Fruit fly (Drosophila melanogaster): ENCODE results near the gene mthl7.
A peak's percentile ranks its signal among the peaks of the same experiment; 100 is the strongest.

mthl7 gene

DNA sequence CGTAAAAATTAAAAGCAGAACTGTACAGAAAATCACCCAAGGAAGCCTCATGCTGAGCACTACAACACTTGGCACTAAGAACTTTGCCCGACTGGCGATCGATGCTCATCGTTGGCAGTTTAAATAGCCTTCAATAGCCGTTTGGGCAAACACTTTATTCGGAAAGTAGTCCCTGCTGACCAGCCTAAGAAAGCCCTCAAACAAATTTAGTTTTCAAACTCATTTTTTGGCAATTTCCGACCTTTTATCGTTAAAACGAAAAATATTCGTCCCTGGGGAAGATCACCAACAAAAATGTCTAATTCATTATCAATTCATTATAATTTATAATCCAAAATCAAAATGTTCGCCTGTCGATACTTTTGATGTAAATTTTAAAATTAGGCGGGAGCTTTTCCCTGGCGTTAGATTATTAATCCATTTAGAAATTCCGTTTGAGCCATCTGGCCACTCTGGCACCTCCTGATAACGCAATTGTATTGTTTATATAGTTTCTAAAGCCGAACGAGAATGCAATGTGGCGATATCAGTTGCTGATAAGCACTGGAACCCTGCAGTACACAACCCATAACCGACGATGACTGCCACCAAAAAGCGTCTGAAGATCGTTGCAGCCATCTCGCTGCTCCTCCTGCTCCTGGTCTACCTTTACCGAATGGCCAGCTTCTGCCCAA lies at the start of gene mthl7, which contains the start of gene Uxs:
Gene mthl7, minus strand, starts transcription at position 51 of the 674 bp plus-strand sequence.
Gene Uxs, plus strand, starts transcription at position 460 of the 674 bp plus-strand sequence.
- TF ChIP-seq CG17801 (GFP tag; optimal IDR thresholded peaks at IDR 0.05; ENCODE audit: partially characterized antibody): no peak

dm6 chr3L:8228924-8229323 lies 48.6 kb upstream of the mthl7 start, which contains the start of gene eIF4E3:
Gene eIF4E3, plus strand, starts transcription at chr3L:8229224.
- no peak for TF ChIP-seq CG17801 (GFP tag; optimal IDR thresholded peaks at IDR 0.05; ENCODE audit: partially characterized antibody)

DNA sequence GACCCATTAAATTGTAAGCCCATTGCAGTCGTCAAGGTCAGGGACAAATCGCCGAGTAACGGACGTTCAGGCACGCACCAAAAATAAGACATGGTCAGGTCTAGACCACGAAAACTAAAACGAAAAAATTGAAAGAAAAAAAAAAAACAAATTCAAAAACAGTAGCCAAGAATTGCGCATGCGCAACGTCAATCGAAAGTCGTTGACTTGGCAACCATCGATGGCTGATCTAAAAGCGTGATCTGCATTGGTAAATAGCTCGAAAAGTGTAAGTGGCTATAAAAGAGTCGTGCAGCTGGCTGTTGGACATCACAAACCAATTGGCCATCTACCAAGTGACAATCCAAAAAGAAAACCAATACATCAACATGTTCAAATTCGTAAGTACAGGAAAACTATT lies 41.5 kb upstream of the mthl7 start, which contains the start of gene CG13678:
Gene CG13678, plus strand, starts transcription at position 307 of the 400 bp plus-strand sequence.
- TF ChIP-seq CG17801 (GFP tag; optimal IDR thresholded peaks at IDR 0.05; ENCODE audit: partially characterized antibody): no peak

dm6 chr3L:8219687-8220086 lies 39.4 kb upstream of the mthl7 start:
- no peak for TF ChIP-seq CG17801 (GFP tag; optimal IDR thresholded peaks at IDR 0.05; ENCODE audit: partially characterized antibody)

- TF ChIP-seq CG17801 (GFP tag; optimal IDR thresholded peaks at IDR 0.05; ENCODE audit: partially characterized antibody): no peak
These were observed 38.6 kb upstream of the mthl7 start, which contains the start of gene CG13674 for dm6 chr3L:8218883-8219282. Gene CG13674, minus strand, starts transcription at chr3L:8218983.

dm6 chr3L:8214980-8215379 lies 34.7 kb upstream of the mthl7 start, which contains the start of gene CG8012:
Gene CG8012, plus strand, starts transcription at chr3L:8215280.
- TF ChIP-seq CG17801 (GFP tag; optimal IDR thresholded peaks at IDR 0.05; ENCODE audit: partially characterized antibody): no peak

DNA sequence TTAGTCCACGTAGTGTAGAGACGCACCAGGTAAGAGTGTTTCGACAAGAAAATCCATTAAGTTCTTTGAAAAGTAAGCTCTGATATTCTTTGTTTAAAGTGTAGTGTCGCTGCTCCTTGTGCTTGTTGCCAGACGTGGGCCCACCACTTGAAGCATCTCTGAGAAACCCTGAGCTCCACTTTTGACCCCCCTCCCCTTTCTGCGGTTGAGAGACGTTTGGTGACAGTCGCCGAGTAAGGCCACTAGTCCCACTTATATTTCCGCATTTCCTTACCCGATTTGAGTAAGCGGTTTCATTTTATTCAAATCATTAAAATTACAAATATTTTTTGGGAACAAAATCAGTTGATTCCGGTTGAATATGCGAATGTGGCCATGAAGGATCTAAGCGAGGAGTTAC lies 31.3 kb upstream of the mthl7 start, which contains the start of gene CG8006:
Gene CG8006, plus strand, starts transcription at position 301 of the 400 bp plus-strand sequence.
- no peak for TF ChIP-seq CG17801 (GFP tag; optimal IDR thresholded peaks at IDR 0.05; ENCODE audit: partially characterized antibody)

DNA sequence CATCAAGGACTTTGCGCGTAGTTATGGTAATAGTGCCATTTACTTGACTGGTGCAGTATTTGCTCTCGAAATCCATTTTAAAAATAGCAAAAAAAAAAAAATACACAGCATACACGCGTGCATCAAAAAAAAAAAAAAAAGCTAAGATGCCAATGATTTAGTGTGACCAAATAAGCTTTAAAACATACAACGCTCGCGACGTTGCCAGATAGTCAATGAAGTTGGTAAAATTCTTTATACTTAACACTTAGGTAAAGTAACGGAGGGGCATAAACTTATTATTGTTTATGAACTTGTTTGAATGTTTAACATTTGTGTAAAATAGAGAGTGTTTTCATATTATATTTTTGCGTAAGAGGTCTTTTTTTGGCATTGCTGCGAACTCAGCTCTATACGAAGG lies 30.3 kb upstream of the mthl7 start, which contains the start of gene tut:
Gene tut, minus strand, starts transcription at position 148 of the 400 bp plus-strand sequence.
- TF ChIP-seq CG17801 (GFP tag; optimal IDR thresholded peaks at IDR 0.05; ENCODE audit: partially characterized antibody): no peak

DNA sequence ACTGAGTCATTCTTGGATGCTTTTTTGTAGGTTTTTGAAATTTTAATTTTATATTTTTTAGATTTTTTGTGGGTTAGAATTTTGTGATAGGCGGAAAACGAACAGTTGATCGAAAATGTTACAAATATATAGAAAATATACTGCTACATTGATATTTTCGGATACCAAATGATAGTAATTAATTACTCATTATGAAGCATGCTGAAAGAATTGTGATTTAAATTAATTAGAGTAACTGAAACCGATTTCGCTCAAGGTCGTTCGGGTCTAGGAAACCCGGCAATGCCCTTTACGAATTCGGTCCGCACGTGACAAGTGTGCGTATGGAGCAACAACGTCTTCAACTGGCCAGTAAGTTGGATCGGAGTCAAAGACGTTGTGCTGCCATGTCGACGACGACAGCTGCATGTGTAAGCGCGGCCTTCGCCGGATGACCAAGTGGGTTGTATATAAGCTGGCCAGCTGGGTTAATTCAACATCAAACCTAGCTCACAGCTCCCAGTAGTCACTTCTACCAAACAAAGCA lies 22.1 kb upstream of the mthl7 start, which contains the start of the genes CG7366 and CG13679:
Gene CG7366, minus strand, starts transcription at position 101 of the 526 bp plus-strand sequence.
Gene CG13679, plus strand, starts transcription at position 476 of the 526 bp plus-strand sequence.
- no peak for TF ChIP-seq CG17801 (GFP tag; optimal IDR thresholded peaks at IDR 0.05; ENCODE audit: partially characterized antibody)

DNA sequence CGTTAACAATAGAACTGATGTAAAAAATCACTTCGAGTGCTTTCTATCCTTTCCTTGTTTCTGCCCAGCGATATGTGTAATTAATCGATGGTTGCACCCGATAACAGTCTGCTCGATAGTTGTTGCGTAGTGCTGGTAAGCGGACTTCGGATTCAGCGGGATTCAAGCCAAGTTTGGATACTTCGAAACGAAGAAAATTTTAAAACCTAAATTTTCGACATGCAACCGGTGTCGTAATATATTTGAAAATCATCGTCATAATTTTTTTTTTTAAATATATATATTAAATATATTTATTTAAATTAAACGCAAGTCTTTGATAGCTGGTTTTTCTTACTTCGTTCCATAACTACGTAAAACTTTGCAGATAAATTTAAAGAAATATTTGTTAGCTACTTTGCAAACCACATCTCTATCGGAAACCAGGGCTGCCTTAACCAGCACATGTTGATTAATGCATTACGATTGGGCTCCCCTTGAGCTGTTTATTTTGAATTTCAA lies 17.5 kb upstream of the mthl7 start, which contains the start of the genes UbcE2M and Dhps:
Gene UbcE2M, minus strand, starts transcription at position 209 of the 501 bp plus-strand sequence.
Gene Dhps, plus strand, starts transcription at position 429 of the 501 bp plus-strand sequence.
- TF ChIP-seq CG17801 (GFP tag; optimal IDR thresholded peaks at IDR 0.05; ENCODE audit: partially characterized antibody): peak; percentile 73

- TF ChIP-seq CG17801 (GFP tag; optimal IDR thresholded peaks at IDR 0.05; ENCODE audit: partially characterized antibody): no peak
These were observed 12.7 kb upstream of the mthl7 start, which contains the start of gene CG7387 for dm6 chr3L:8193016-8193415. Gene CG7387, minus strand, starts transcription at chr3L:8193116.

- TF ChIP-seq CG17801 (GFP tag; optimal IDR thresholded peaks at IDR 0.05; ENCODE audit: partially characterized antibody): peak; percentile 19
These were observed 10.8 kb upstream of the mthl7 start, which contains the start of gene MED24 for dm6 chr3L:8191042-8191613. Gene MED24, plus strand, starts transcription at chr3L:8191270.

DNA sequence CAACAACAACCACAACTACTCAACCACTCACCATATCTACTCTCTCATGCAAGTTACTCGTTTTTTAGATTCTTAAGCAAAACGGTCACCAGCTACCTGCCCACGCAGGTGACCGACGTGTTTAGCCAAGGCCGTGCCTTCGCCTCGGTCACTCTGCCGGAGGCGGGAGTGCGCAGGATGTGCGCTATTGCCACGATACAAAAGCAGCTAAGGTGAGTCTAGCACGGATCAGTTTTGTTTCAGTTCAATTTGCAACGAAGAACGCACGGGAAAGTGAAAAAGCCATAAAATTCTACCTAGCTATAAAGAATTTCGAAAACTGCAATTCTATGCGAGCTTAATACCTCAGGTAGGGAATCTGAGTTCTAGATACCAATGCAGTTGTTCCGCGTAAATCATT lies 8.9 kb upstream of the mthl7 start:
- no peak for TF ChIP-seq CG17801 (GFP tag; optimal IDR thresholded peaks at IDR 0.05; ENCODE audit: partially characterized antibody)

dm6 chr3L:8187397-8187811 lies 7.1 kb upstream of the mthl7 start:
- TF ChIP-seq CG17801 (GFP tag; optimal IDR thresholded peaks at IDR 0.05; ENCODE audit: partially characterized antibody): no peak
